Worm (Caenorhabditis elegans) whole organism, young adult: ENCODE measurements around the gene gpch-1.

Experiments used
- F22D6.2 ChIP-seq: sonication (generic microtip); optimal IDR thresholded peaks from 2 replicates; lab custom pipeline; 2016; ENCODE audit warnings: mild to moderate bottlenecking, missing genetic modification characterization, missing compliant biosample characterization
- F33H1.4 ChIP-seq: fragments of 200-800 bp; sonication (Bioruptor generic); IDR thresholded peaks from 2 replicates; pipeline ENCODE4 v1.3.6; 2022; ENCODE audit warnings: missing genetic modification reagents, missing genetic modification characterization, missing compliant biosample characterization
- F39B2.1 ChIP-seq: fragments of 200-800 bp; sonication (Bioruptor generic); IDR thresholded peaks from 2 replicates; pipeline ENCODE4 v1.3.6; 2022; ENCODE audit warnings: missing genetic modification reagents, missing genetic modification characterization, missing compliant biosample characterization
- F57A8.1 ChIP-seq: fragments of 200-800 bp; sonication (Bioruptor generic); optimal IDR thresholded peaks from 2 replicates; lab custom pipeline; 2018; ENCODE audit warnings: mild to moderate bottlenecking, missing genetic modification characterization, moderate library complexity, missing compliant biosample characterization
- F57C9.4 ChIP-seq: sonication (generic microtip); optimal IDR thresholded peaks from 2 replicates; lab custom pipeline; 2017; ENCODE audit warnings: mild to moderate bottlenecking, missing genetic modification characterization, missing compliant biosample characterization
- K12H6.12 ChIP-seq: fragments of 200-800 bp; sonication (Bioruptor generic); optimal IDR thresholded peaks from 2 replicates; lab custom pipeline; 2018; ENCODE audit warnings: mild to moderate bottlenecking, missing genetic modification characterization, missing compliant biosample characterization
- T26A5.8 ChIP-seq: sonication (generic microtip); optimal IDR thresholded peaks from 2 replicates; lab custom pipeline; 2016; ENCODE audit warnings: missing genetic modification characterization, missing compliant biosample characterization
- Y56A3A.18 ChIP-seq: fragments of 200-800 bp; sonication (Bioruptor generic); IDR thresholded peaks from 2 replicates; pipeline ENCODE4 v1.3.6; 2022; ENCODE audit warnings: missing genetic modification reagents, missing genetic modification characterization, missing compliant biosample characterization
- akir-1 ChIP-seq: fragments of 200-800 bp; sonication (Bioruptor generic); optimal IDR thresholded peaks from 2 replicates; lab custom pipeline; 2018; ENCODE audit warnings: mild to moderate bottlenecking, missing genetic modification characterization, moderate library complexity, missing compliant biosample characterization
- athp-1 ChIP-seq: sonication (generic microtip); optimal IDR thresholded peaks from 2 replicates; lab custom pipeline; 2017; ENCODE audit warnings: mild to moderate bottlenecking, missing genetic modification characterization, missing compliant biosample characterization
- attf-3 ChIP-seq: fragments of 200-800 bp; sonication (Bioruptor generic); conservative IDR thresholded peaks from 2 replicates; pipeline ENCODE4 v1.3.6; 2022; ENCODE audit warnings: missing genetic modification reagents, missing genetic modification characterization, missing compliant biosample characterization
- bed-2 ChIP-seq: fragments of 200-800 bp; sonication (Bioruptor generic); IDR thresholded peaks from 2 replicates; pipeline ENCODE4 v1.3.6; 2022; ENCODE audit warnings: missing genetic modification reagents, missing genetic modification characterization, missing compliant biosample characterization
- ceh-91 ChIP-seq: fragments of 200-800 bp; sonication (Bioruptor generic); IDR thresholded peaks from 2 replicates; pipeline ENCODE4 v1.3.6; 2022; ENCODE audit warnings: missing genetic modification reagents, missing genetic modification characterization, missing compliant biosample characterization
- chd-7 ChIP-seq: sonication (generic microtip); optimal IDR thresholded peaks from 2 replicates; lab custom pipeline; 2016; ENCODE audit warnings: mild to moderate bottlenecking, missing genetic modification characterization, moderate library complexity, missing compliant biosample characterization
- dpl-1 ChIP-seq: fragments of 150-350 bp; optimal IDR thresholded peaks from 2 replicates; lab custom pipeline; 2014; ENCODE audit warnings: missing biosample characterization, missing genetic modification reagents, missing genetic modification characterization
- ekl-4 ChIP-seq: fragments of 200-800 bp; sonication (Bioruptor generic); IDR thresholded peaks from 2 replicates; pipeline ENCODE4 v1.3.6; 2022; ENCODE audit warnings: missing genetic modification reagents, missing genetic modification characterization, missing compliant biosample characterization
- hmg-20 ChIP-seq: fragments of 200-800 bp; sonication (Bioruptor generic); IDR thresholded peaks from 2 replicates; pipeline ENCODE4 v1.3.6; 2022; ENCODE audit warnings: missing genetic modification reagents, missing genetic modification characterization, missing compliant biosample characterization
- hrde-1 ChIP-seq: sonication (generic microtip); optimal IDR thresholded peaks from 2 replicates; lab custom pipeline; 2016; ENCODE audit warnings: missing genetic modification characterization, mild to moderate bottlenecking, missing compliant biosample characterization, moderate library complexity, missing genotype, missing genetic modification reagents, borderline replicate concordance
- hsf-1 ChIP-seq: fragments of 200-800 bp; sonication (Bioruptor generic); IDR thresholded peaks from 2 replicates; pipeline ENCODE4 v1.3.6; 2022; ENCODE audit warnings: missing genetic modification reagents, missing genetic modification characterization, missing compliant biosample characterization
- lin-54 ChIP-seq: fragments of 200-800 bp; sonication (Bioruptor generic); optimal IDR thresholded peaks from 2 replicates; lab custom pipeline; 2018; ENCODE audit warnings: mild to moderate bottlenecking, missing genetic modification characterization, missing compliant biosample characterization
- lir-1 ChIP-seq: fragments of 200-800 bp; sonication (Bioruptor generic); conservative IDR thresholded peaks from 2 replicates; pipeline ENCODE4 v1.3.6; 2022; ENCODE audit warnings: missing genetic modification reagents, missing genetic modification characterization, missing compliant biosample characterization
- lsl-1 ChIP-seq: fragments of 200-800 bp; sonication (Bioruptor generic); optimal IDR thresholded peaks from 2 replicates; lab custom pipeline; 2018; ENCODE audit warnings: mild to moderate bottlenecking, missing genetic modification characterization, moderate library complexity, missing compliant biosample characterization
- lsy-27 ChIP-seq: sonication (generic microtip); optimal IDR thresholded peaks from 2 replicates; lab custom pipeline; 2017; ENCODE audit warnings: missing genetic modification characterization, mild to moderate bottlenecking, missing compliant biosample characterization, antibody characterized with exemption, missing genotype, borderline replicate concordance; ENCODE audit not compliant: insufficient read depth
- madf-6 ChIP-seq: fragments of 200-800 bp; sonication (Bioruptor generic); IDR thresholded peaks from 2 replicates; pipeline ENCODE4 v1.3.6; 2022; ENCODE audit warnings: missing genetic modification reagents, missing genetic modification characterization, missing compliant biosample characterization
- madf-8 ChIP-seq: fragments of 200-800 bp; sonication (Bioruptor generic); conservative IDR thresholded peaks from 2 replicates; pipeline ENCODE4 v1.3.6; 2022; ENCODE audit warnings: missing genetic modification reagents, missing genetic modification characterization, missing compliant biosample characterization
- nhr-90 ChIP-seq: sonication (generic microtip); optimal IDR thresholded peaks from 2 replicates; lab custom pipeline; 2016; ENCODE audit warnings: missing genotype, mild to moderate bottlenecking, missing genetic modification characterization, missing compliant biosample characterization
- pha-4 ChIP-seq: fragments of 150-350 bp; sonication (generic microtip); optimal IDR thresholded peaks from 2 replicates; lab custom pipeline; 2014; ENCODE audit warnings: missing biosample characterization, missing genetic modification reagents, missing genetic modification characterization
- rcor-1 ChIP-seq: fragments of 200-800 bp; sonication (Bioruptor generic); IDR thresholded peaks from 2 replicates; pipeline ENCODE4 v1.3.6; 2022; ENCODE audit warnings: missing genetic modification reagents, missing genetic modification characterization, missing compliant biosample characterization
- rpc-1 ChIP-seq, 2 experiments: fragments of 150-350 bp in 1 of 2; sonication (generic microtip) in 1 of 2; optimal IDR thresholded peaks; 2 replicates each; lab custom pipeline; 2014 to 2018; ENCODE audit warnings: missing biosample characterization in 1 of 2, missing genetic modification characterization in 1 of 2, missing genetic modification reagents in 1 of 2, missing genotype in 1 of 2
- snpc-1.1 ChIP-seq: sonication (generic microtip); optimal IDR thresholded peaks from 2 replicates; lab custom pipeline; 2017; ENCODE audit warnings: missing genetic modification characterization, mild to moderate bottlenecking, missing compliant biosample characterization, antibody characterized with exemption, moderate library complexity, missing genotype, missing genetic modification reagents; ENCODE audit not compliant: insufficient read depth
- snpc-1.3 ChIP-seq: sonication (generic microtip); optimal IDR thresholded peaks from 2 replicates; lab custom pipeline; 2017; ENCODE audit warnings: missing genetic modification characterization, mild to moderate bottlenecking, missing compliant biosample characterization, antibody characterized with exemption, moderate library complexity, missing genotype, missing genetic modification reagents; ENCODE audit not compliant: insufficient read depth
- snpc-4 ChIP-seq, 5 experiments: fragments of 150-350 bp in 1 of 5; sonication (generic microtip) in 4 of 5; optimal IDR thresholded peaks; 2 replicates each; lab custom pipeline; 2014 to 2018; ENCODE audit warnings: missing genetic modification characterization in 5 of 5, missing biosample characterization in 3 of 5, antibody characterized with exemption in 2 of 5, mild to moderate bottlenecking in 2 of 5, missing compliant biosample characterization in 2 of 5, missing genotype in 2 of 5, moderate library complexity in 2 of 5, missing genetic modification reagents in 1 of 5
- sptf-2 ChIP-seq: fragments of 200-800 bp; sonication (Bioruptor generic); optimal IDR thresholded peaks from 2 replicates; lab custom pipeline; 2018; ENCODE audit warnings: mild to moderate bottlenecking, missing genetic modification characterization, missing compliant biosample characterization
- tbp1 ChIP-seq: fragments of 200-800 bp; sonication (Bioruptor generic); optimal IDR thresholded peaks from 2 replicates; lab custom pipeline; 2018; ENCODE audit warnings: mild to moderate bottlenecking, missing genetic modification characterization, missing compliant biosample characterization
- tbx-9 ChIP-seq: sonication (generic microtip); optimal IDR thresholded peaks from 2 replicates; lab custom pipeline; 2016; ENCODE audit warnings: borderline replicate concordance, missing genetic modification characterization, inconsistent platforms, missing compliant biosample characterization
- tlf-1 ChIP-seq: fragments of 200-800 bp; sonication (Bioruptor generic); optimal IDR thresholded peaks from 2 replicates; lab custom pipeline; 2018; ENCODE audit warnings: mild to moderate bottlenecking, missing genetic modification characterization, missing compliant biosample characterization
- unc-130 ChIP-seq: sonication (generic microtip); optimal IDR thresholded peaks from 2 replicates; lab custom pipeline; 2016; ENCODE audit warnings: missing genetic modification reagents, missing genetic modification characterization, missing compliant biosample characterization
- unc-62 ChIP-seq: fragments of 150-350 bp; optimal IDR thresholded peaks from 2 replicates; lab custom pipeline; 2014; ENCODE audit warnings: missing biosample characterization, missing genetic modification reagents, missing genetic modification characterization
- xnd-1 ChIP-seq: sonication (generic microtip); optimal IDR thresholded peaks from 2 replicates; lab custom pipeline; 2016; ENCODE audit warnings: missing genotype, missing genetic modification reagents, missing genetic modification characterization, missing compliant biosample characterization
- ztf-22 ChIP-seq: fragments of 200-800 bp; sonication (Bioruptor generic); optimal IDR thresholded peaks from 2 replicates; lab custom pipeline; 2018; ENCODE audit warnings: mild to moderate bottlenecking, missing genetic modification characterization, moderate library complexity, missing compliant biosample characterization
- ztf-28 ChIP-seq: fragments of 200-800 bp; sonication (Bioruptor generic); IDR thresholded peaks from 2 replicates; pipeline ENCODE4 v1.3.6; 2022; ENCODE audit warnings: missing genetic modification reagents, missing genetic modification characterization, missing compliant biosample characterization
- ztf-3 ChIP-seq: fragments of 200-800 bp; sonication (Bioruptor generic); optimal IDR thresholded peaks from 2 replicates; lab custom pipeline; 2018; ENCODE audit warnings: mild to moderate bottlenecking, missing genetic modification characterization, missing compliant biosample characterization

Gene gpch-1

DNA sequence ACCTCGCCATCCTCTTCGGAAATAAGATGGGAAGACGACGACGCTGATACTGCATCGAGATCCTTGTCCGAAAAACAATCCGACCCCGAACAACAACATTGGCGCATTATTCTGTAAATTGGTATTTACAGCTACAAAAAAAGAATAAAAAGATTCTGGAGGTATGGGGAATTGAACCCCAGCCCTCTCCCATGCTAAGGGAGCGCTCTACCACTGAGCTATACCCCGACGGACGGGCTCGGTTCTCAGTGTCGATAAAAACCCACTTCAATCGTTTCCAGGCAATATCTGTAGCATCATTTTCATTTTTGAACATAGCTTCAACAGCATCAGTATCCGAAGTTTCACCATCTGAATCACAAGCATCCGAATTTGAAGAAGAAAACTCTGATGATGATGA, 20.4 kb downstream of the gpch-1 start (continued):
- TF ChIP-seq ztf-3 (GFP tag; lab: Kevin White, UChicago) (no peak), ekl-4 (GFP tag; lab: Robert Waterston, UW) (peak; percentile 47; the same call in 1 of the 2 replicates), bed-2 (GFP tag; lab: Robert Waterston, UW) (no peak), tbx-9 (tag; lab: Kevin White, UChicago) (no peak), unc-130 (GFP tag; lab: Kevin White, UChicago) (no peak), hsf-1 (GFP tag; lab: Robert Waterston, UW) (no peak), hrde-1 (tag; lab: Kevin White, UChicago) (no peak), athp-1 (tag; lab: Kevin White, UChicago) (no peak)

DNA sequence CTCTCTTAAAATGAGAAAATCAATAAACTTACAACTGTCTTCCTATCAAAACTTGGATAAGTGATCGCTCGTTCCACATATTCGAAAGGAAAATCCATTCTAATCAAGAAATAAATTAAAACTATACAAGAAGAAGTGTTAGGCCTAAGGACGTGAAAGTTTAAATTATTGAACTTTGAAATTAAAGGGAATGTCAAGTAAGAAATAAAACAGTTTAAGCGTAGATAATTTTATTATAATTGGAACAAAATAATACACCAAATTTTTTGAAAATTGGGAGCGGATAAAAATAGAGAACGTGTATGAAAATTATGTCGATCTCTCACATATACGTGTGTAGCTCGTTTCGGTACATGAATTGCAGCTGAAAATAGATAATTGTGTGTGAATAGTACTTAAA, 21.1 kb downstream of the gpch-1 start, which contains the start of gene C28A5.6:
C28A5.6 (minus strand) TSS at position 101 of the 400 bp plus-strand sequence.
- no peak for TF ChIP-seq chd-7 (tag; lab: Kevin White, UChicago)
- TF ChIP-seq lsy-27 (tag; lab: Kevin White, UChicago): no peak
- TF ChIP-seq ztf-28 (GFP tag; lab: Robert Waterston, UW): no peak
- no peak for TF ChIP-seq F22D6.2
- TF ChIP-seq hsf-1 (GFP tag; lab: Robert Waterston, UW): no peak
- TF ChIP-seq attf-3: no peak
- TF ChIP-seq, all 124 proteins: peak for 0

DNA sequence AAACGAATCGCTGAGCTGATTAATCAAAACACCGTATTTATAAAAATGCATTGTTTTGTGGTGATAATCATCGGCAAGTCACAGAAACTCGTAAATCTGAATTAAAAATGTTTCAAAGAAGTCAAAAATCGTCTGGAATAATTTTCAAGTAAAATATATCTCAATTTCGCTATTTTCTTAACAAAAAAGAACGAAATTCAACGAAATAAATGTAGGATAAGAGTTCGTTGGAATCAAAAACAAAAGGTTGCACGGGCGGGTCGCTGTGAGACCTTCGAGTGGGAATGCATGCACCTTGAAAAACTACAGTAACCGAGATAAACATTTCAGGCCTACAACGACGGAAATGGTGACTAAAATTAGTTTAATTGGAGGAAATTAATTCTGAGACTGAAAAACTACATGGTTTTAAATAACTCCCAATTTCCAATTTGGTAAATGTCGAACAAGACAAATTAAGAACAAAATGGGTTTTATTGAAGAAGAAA, 26.0 kb downstream of the gpch-1 start, which contains the start of gene C28A5.1:
C28A5.1 (minus strand) TSS at position 51 of the 488 bp plus-strand sequence.
- TF ChIP-seq hmg-20 (GFP tag; lab: Robert Waterston, UW): no peak
- peak; percentile 44 for TF ChIP-seq dpl-1 (GFP tag; lab: Kevin White, UChicago)
- no peak for TF ChIP-seq rpc-1 (optimal IDR thresholded peaks at IDR 0.05; lab: Kevin White, UChicago)
- TF ChIP-seq rpc-1 (tag; optimal IDR thresholded peaks at IDR 0.05; lab: Kevin White, UChicago): peak; percentile 13
- no peak for TF ChIP-seq ztf-22
- TF ChIP-seq F33H1.4: peak; percentile 95
- no peak for TF ChIP-seq F57A8.1 (GFP tag; lab: Kevin White, UChicago)
- no peak for TF ChIP-seq pha-4
- peak; percentile 30 for TF ChIP-seq tlf-1
- TF ChIP-seq snpc-1.3 (tag; lab: Kevin White, UChicago): peak; percentile 81
- TF ChIP-seq madf-6 (GFP tag; lab: Robert Waterston, UW): peak; percentile 97
- TF ChIP-seq lin-54: peak; percentile 41
- peak; percentile 7; the same call in 1 of the 2 replicates for TF ChIP-seq rcor-1 (GFP tag; lab: Robert Waterston, UW)
- peak; percentile 96 for TF ChIP-seq madf-8
- no peak for TF ChIP-seq nhr-90 (tag; lab: Kevin White, UChicago)
- no peak for TF ChIP-seq sptf-2
- TF ChIP-seq unc-62: no peak
- TF ChIP-seq snpc-1.1 (tag; lab: Kevin White, UChicago): peak; percentile 48
- no peak for TF ChIP-seq F39B2.1
- no peak for TF ChIP-seq lir-1 (GFP tag; lab: Robert Waterston, UW)
- 0 out of 2 replicates have a peak, but pooled peaks have one; percentile 25 for TF ChIP-seq Y56A3A.18 (GFP tag; lab: Robert Waterston, UW)
- no peak for TF ChIP-seq lsy-27 (tag; lab: Kevin White, UChicago)
- peak; percentile 91 for TF ChIP-seq xnd-1 (tag; lab: Kevin White, UChicago)
- TF ChIP-seq T26A5.8 (tag; lab: Kevin White, UChicago): no peak
- no peak for TF ChIP-seq akir-1 (GFP tag; lab: Kevin White, UChicago)
- TF ChIP-seq snpc-4 (GFP tag; optimal IDR thresholded peaks at IDR 0.05; lab: Kevin White, UChicago): peak; percentile 14
- peak in 2 of 4 experiments; percentile 14 to 34 for TF ChIP-seq snpc-4 (tag; optimal IDR thresholded peaks at IDR 0.05; lab: Kevin White, UChicago)
- TF ChIP-seq F57C9.4 (tag; lab: Kevin White, UChicago): no peak
- TF ChIP-seq K12H6.12 (tag; lab: Kevin White, UChicago): no peak
- peak; percentile 39 for TF ChIP-seq tbp1 (GFP tag; lab: Kevin White, UChicago)
- TF ChIP-seq ceh-91 (GFP tag; lab: Robert Waterston, UW): peak; percentile 77
- peak; percentile 79 for TF ChIP-seq unc-130 (GFP tag; lab: Kevin White, UChicago)
- peak; percentile 97 for TF ChIP-seq lsl-1 (GFP tag; lab: Kevin White, UChicago)
